Worm (Caenorhabditis elegans): ENCODE measurements around the gene Y66D12A.10.

The Y66D12A.10 gene

DNA sequence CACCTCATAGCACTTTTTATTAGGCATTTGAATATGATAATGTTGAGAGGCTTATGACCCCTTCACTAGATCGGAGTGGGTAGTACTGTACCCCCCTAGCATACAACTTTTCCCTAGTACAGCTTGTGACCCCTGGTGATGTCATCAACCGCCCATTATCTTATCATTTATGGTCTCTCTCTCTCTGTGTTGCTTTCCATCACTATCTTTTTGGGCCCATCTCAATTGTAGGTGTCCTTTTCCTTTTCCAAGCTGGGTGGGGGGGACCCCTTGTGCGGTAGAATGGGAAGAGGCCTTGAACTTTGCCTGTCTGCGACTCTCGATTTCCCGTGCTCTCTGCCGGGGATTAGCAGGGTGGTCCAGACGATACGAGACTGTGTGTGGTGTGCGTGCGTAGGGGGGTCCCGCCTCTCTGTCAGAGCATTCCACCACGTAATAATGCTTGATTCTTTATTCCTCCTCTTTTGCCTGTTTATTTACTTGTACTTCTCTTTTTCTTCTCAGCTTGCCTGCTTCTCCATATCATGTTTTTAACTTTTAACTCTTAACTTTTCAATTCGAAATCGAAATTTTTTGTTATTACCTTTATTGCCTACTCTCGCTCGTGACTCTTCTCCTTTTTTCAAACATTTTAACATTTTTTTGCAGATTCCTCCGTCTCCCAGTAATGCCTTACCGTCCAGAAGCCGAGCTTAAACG is 5.0 kb upstream of the Y66D12A.10 start, which contains the start of gene ztf-29:
TSS of gene ztf-29 (plus strand) at position 649 of the 699 bp plus-strand sequence.
- TF ChIP-seq nfyb-1 (GFP tag; IDR thresholded peaks at IDR 0.05) (0 out of 2 replicates have a peak, but pooled peaks have one; percentile 38), Y79H2A.3 (GFP tag; conservative IDR thresholded peaks at IDR 0.05) (no peak), hmg-1.2 (GFP tag; IDR thresholded peaks at IDR 0.05) (peak; percentile 48), F22D6.2 (tag; optimal IDR thresholded peaks at IDR 0.05) (no peak)

DNA sequence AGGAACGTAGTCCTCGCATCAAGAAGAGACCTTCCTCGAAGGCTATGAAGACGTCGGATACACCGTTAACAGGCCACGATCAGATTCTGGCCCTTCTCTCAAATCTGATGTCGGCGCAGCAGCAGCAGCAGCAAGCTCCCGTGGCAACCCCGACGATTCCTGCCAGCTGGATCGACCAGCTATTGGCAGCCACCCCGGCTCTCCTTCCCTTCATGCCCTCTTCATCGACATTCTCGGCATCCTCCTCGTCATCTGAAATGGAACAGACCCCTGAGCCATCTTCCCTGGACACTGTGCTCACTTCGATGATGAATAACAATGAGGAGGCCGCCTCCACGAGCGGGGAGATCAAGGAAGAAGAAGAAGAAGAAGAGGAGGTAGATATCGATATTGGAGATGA is 4.1 kb upstream of the Y66D12A.10 start:
- no peak for TF ChIP-seq xnd-1 (tag; optimal IDR thresholded peaks at IDR 0.05)
- TF ChIP-seq egrh-3 (GFP tag; IDR thresholded peaks at IDR 0.05) = peak; percentile 22; the same call in 1 of the 2 replicates
- TF ChIP-seq zfh-2 (GFP tag; conservative IDR thresholded peaks at IDR 0.05) = peak; percentile 54; the same call in 1 of the 2 replicates

DNA sequence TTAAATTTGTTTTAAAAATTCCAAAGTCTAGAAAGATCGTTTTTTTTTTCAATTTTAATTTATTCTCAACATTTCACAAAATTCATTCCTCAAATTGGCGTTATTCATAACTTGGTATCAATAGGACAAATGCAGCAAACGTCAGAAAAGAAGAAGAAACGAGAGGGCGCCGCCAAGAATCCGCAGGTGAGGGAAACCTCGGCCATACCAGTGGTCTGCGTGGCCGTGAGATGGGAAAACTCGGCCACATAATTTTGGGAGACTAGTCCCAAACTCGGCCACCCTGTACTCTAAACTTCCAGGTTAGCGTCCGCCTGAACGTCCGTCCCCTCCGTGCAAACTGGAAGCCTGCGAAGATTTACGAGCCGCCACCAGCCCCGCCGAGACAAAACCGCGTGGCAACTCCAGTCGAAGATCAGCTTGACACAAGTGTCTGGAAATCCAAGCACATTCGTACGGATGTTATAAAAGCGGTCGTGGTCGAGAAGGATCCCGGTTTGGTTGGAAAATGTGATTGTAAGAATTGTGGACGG is 2.2 kb upstream of the Y66D12A.10 start, which contains the start of gene Y66D12A.11:
TSS of gene Y66D12A.11 (plus strand) at position 51 of the 533 bp plus-strand sequence.
- TF ChIP-seq nhr-27 (tag; optimal IDR thresholded peaks at IDR 0.05) (no peak), snpc-4 (GFP tag; optimal IDR thresholded peaks at IDR 0.05) (no peak), snpc-4 (tag; optimal IDR thresholded peaks at IDR 0.05) (no peak), ekl-4 (GFP tag; IDR thresholded peaks at IDR 0.05) (no peak), zfh-2 (GFP tag; conservative IDR thresholded peaks at IDR 0.05) (peak; percentile 63; the same call in 1 of the 2 replicates), F57C9.4 (tag; optimal IDR thresholded peaks at IDR 0.05) (no peak)

DNA sequence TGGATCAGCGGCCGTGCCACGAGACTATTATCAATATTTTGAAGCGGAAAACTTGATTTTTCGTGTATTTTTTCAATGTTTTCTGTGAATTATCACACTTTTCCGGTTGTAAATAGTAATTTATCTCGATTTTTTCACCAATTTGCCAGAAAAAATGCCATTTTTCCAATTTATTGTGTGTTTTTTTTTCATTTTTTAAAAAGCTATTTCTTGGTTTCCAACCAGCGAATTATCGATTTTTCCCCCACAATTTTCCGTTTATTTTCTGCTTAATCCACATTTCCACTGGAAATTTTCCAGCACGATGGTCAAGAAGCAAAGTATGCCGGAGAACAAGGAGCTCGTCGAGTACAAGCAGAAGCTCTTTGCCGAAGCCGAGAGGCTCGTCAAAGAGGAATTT is 2.2 kb downstream of the Y66D12A.10 start, which contains the start of gene psme-3:
TSS of gene psme-3 (plus strand) at position 301 of the 400 bp plus-strand sequence.
- TF ChIP-seq nhr-120 (GFP tag; IDR thresholded peaks at IDR 0.05) = no peak

DNA sequence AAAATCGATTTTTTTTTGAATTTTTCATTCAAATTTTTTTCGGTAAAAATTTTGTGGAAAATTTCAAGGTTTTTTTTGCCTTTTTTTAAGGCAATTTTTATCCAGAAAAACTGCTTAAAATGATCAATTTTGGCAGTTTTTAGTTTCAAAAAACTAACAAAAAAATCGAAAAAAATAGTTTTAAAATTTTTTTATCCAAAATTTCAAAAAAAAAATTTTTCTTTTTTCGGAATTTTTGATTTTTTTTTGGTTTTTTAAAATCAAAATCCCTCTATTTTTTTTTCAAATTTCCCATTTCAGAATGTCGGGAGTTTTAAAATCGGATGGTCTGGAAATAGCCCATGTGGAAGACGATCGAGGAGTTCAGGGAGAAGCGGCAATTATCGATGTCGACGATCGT is 8.2 kb downstream of the Y66D12A.10 start, which contains the start of gene Y66D12A.8:
TSS of gene Y66D12A.8 (plus strand) at position 301 of the 400 bp plus-strand sequence.
- TF ChIP-seq ama-1 (optimal IDR thresholded peaks at IDR 0.05) = no peak
- TF ChIP-seq ama-1 (GFP tag; optimal IDR thresholded peaks at IDR 0.05) = no peak
- no peak for TF ChIP-seq ztf-28 (GFP tag; IDR thresholded peaks at IDR 0.05)
- TF ChIP-seq unc-130 (GFP tag; optimal IDR thresholded peaks at IDR 0.05) = no peak
- no peak for TF ChIP-seq nhr-179 (tag; optimal IDR thresholded peaks at IDR 0.05)
- TF ChIP-seq F10E7.11 (tag; optimal IDR thresholded peaks at IDR 0.05) = no peak
- TF ChIP-seq ekl-4 (GFP tag; IDR thresholded peaks at IDR 0.05) = no peak
- TF ChIP-seq snpc-4 (GFP tag; optimal IDR thresholded peaks at IDR 0.05) = no peak
- TF ChIP-seq snpc-4 (tag; optimal IDR thresholded peaks at IDR 0.05) = no peak
- no peak for TF ChIP-seq xnd-1 (tag; optimal IDR thresholded peaks at IDR 0.05)
- TF ChIP-seq C17E4.6 (GFP tag; IDR thresholded peaks at IDR 0.05) = no peak
- TF ChIP-seq ets-4 (GFP tag; optimal IDR thresholded peaks at IDR 0.05) = no peak
- TF ChIP-seq hrde-1 (tag; optimal IDR thresholded peaks at IDR 0.05; ENCODE audit: borderline replicate concordance) = no peak
- TF ChIP-seq dox-1 (GFP tag; IDR thresholded peaks at IDR 0.05) = no peak

DNA sequence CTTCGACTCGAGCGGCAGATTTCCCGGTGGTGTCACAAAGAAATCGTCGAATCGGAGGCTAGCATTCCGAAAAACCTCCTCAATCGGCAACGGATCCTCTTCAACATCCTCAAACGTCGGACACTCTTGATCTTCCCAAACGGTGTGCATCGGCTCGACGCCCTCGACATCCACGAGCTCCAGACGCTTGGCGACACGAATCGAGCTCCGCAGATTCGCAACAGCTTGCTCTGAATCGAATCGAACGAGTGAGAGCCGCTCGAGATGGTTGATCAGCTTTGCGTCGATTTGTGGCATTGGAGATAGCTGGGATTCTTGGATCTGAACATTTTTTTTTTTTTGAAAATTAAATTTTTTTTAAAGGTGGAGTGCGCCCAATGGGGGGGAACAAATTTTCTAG is 13.7 kb downstream of the Y66D12A.10 start:
- TF ChIP-seq nfyb-1 (GFP tag; IDR thresholded peaks at IDR 0.05) = 0 out of 2 replicates have a peak, but pooled peaks have one; percentile 18
- TF ChIP-seq ztf-26 (tag; optimal IDR thresholded peaks at IDR 0.05) = no peak
- TF ChIP-seq F37B4.10 (GFP tag; IDR thresholded peaks at IDR 0.05) = no peak
- TF ChIP-seq zfh-2 (GFP tag; conservative IDR thresholded peaks at IDR 0.05) = peak; percentile 80
- no peak for TF ChIP-seq sptf-2 (GFP tag; optimal IDR thresholded peaks at IDR 0.05)
- peak; percentile 22; the same call in 1 of the 2 replicates for TF ChIP-seq B0336.3 (GFP tag; IDR thresholded peaks at IDR 0.05)
- peak; percentile 45; the same call in 1 of the 2 replicates for TF ChIP-seq hsf-1 (GFP tag; IDR thresholded peaks at IDR 0.05)

All from whole organism, young adult.